Fruit fly (Drosophila melanogaster) whole organism, embryonic: ENCODE measurements around the gene CG18428.

Source experiments
- Adf1 ChIP-seq: fragments of 200-800 bp; sonication (Bioruptor generic); IDR thresholded peaks from 2 replicates; pipeline ENCODE4 v1.3.6; 2022; ENCODE audit warnings: missing biosample characterization, missing genetic modification characterization
- Asciz ChIP-seq: fragments of 200-800 bp; sonication (Bioruptor generic); optimal IDR thresholded peaks from 2 replicates; lab custom pipeline; 2017; ENCODE audit warnings: missing biosample characterization, mild to moderate bottlenecking, missing genetic modification characterization, missing genetic modification reagents
- B-H2 ChIP-seq: fragments of 200-800 bp; sonication (Bioruptor generic); optimal IDR thresholded peaks from 2 replicates; lab custom pipeline; 2018; ENCODE audit warnings: missing biosample characterization, mild to moderate bottlenecking, missing genetic modification characterization
- BtbVII ChIP-seq: fragments of 200-800 bp; sonication (Bioruptor generic); optimal IDR thresholded peaks from 3 replicates; lab custom pipeline; 2017; ENCODE audit warnings: missing biosample characterization, mild to moderate bottlenecking, missing genetic modification characterization
- CG11093 ChIP-seq: fragments of 200-800 bp; sonication (Bioruptor generic); IDR thresholded peaks from 3 replicates; pipeline ENCODE4 v1.3.6; 2022; ENCODE audit warnings: missing biosample characterization, missing genetic modification characterization
- CG11504 ChIP-seq: fragments of 200-800 bp; sonication (Bioruptor generic); optimal IDR thresholded peaks from 3 replicates; lab custom pipeline; 2019; ENCODE audit warnings: missing biosample characterization, mild to moderate bottlenecking, missing genetic modification characterization, moderate library complexity
- CG14965 ChIP-seq: fragments of 200-800 bp; sonication (Bioruptor generic); optimal IDR thresholded peaks from 2 replicates; lab custom pipeline; 2016; ENCODE audit warnings: missing biosample characterization, missing genetic modification characterization, borderline replicate concordance
- CG15479 ChIP-seq: fragments of 200-800 bp; sonication (Bioruptor generic); optimal IDR thresholded peaks from 3 replicates; lab custom pipeline; 2019; ENCODE audit warnings: missing biosample characterization, mild to moderate bottlenecking, missing genetic modification characterization, moderate library complexity
- CG15514 ChIP-seq: fragments of 200-800 bp; sonication (Bioruptor generic); optimal IDR thresholded peaks from 3 replicates; lab custom pipeline; 2017; ENCODE audit warnings: missing biosample characterization, missing genetic modification characterization, mild to moderate bottlenecking, moderate library complexity, missing genetic modification reagents
- CG17612 ChIP-seq: fragments of 200-800 bp; sonication (Bioruptor generic); IDR thresholded peaks from 2 replicates; pipeline ENCODE4 v1.3.6; 2022; ENCODE audit warnings: missing biosample characterization, missing genetic modification characterization
- CG1832 ChIP-seq: fragments of 200-800 bp; sonication (Bioruptor generic); optimal IDR thresholded peaks from 2 replicates; lab custom pipeline; 2017; ENCODE audit warnings: missing biosample characterization, mild to moderate bottlenecking, missing genetic modification characterization, inconsistent platforms
- CG2116 ChIP-seq: fragments of 200-800 bp; sonication (Bioruptor generic); optimal IDR thresholded peaks from 3 replicates; lab custom pipeline; 2018; ENCODE audit warnings: missing biosample characterization, mild to moderate bottlenecking, missing genetic modification characterization
- CG3281 ChIP-seq: fragments of 200-800 bp; sonication (Bioruptor generic); optimal IDR thresholded peaks from 3 replicates; lab custom pipeline; 2017; ENCODE audit warnings: missing biosample characterization, mild to moderate bottlenecking, missing genetic modification characterization
- CG33557 ChIP-seq: fragments of 200-800 bp; sonication (Bioruptor generic); optimal IDR thresholded peaks from 2 replicates; lab custom pipeline; 2019; ENCODE audit warnings: missing biosample characterization, mild to moderate bottlenecking, missing genetic modification characterization, moderate library complexity
- CG3407 ChIP-seq: fragments of 200-800 bp; sonication (Bioruptor generic); optimal IDR thresholded peaks from 2 replicates; lab custom pipeline; 2018; ENCODE audit warnings: missing biosample characterization, mild to moderate bottlenecking, missing genetic modification characterization
- CG5180 ChIP-seq: fragments of 200-800 bp; sonication (Bioruptor generic); optimal IDR thresholded peaks from 3 replicates; lab custom pipeline; 2017; ENCODE audit warnings: missing biosample characterization, missing genetic modification characterization, mild to moderate bottlenecking, moderate library complexity, missing genetic modification reagents
- CG6854 ChIP-seq: fragments of 200-800 bp; sonication (Bioruptor generic); optimal IDR thresholded peaks from 3 replicates; lab custom pipeline; 2017; ENCODE audit warnings: missing biosample characterization, mild to moderate bottlenecking, missing genetic modification characterization
- CG8359 ChIP-seq: fragments of 200-800 bp; sonication (Bioruptor generic); optimal IDR thresholded peaks from 2 replicates; lab custom pipeline; 2017; ENCODE audit warnings: missing biosample characterization, mild to moderate bottlenecking, missing genetic modification characterization, borderline replicate concordance
- CG8478 ChIP-seq: fragments of >200 bp; optimal IDR thresholded peaks from 2 replicates; lab custom pipeline; 2018
- CHES-1-like ChIP-seq: fragments of 200-800 bp; sonication (Bioruptor generic); optimal IDR thresholded peaks from 2 replicates; lab custom pipeline; 2016; ENCODE audit warnings: missing biosample characterization, missing genetic modification characterization
- CTCF ChIP-seq: fragments of 200-800 bp; sonication (Bioruptor generic); optimal IDR thresholded peaks from 2 replicates; lab custom pipeline; 2017; ENCODE audit warnings: missing biosample characterization, mild to moderate bottlenecking, missing genetic modification characterization, moderate library complexity
- CrebB ChIP-seq: fragments of 200-800 bp; sonication (Bioruptor generic); optimal IDR thresholded peaks from 3 replicates; lab custom pipeline; 2018; ENCODE audit warnings: missing biosample characterization, mild to moderate bottlenecking, missing genetic modification characterization
- Dll ChIP-seq: fragments of 200-800 bp; sonication (Bioruptor generic); IDR thresholded peaks from 4 replicates; pipeline ENCODE4 v1.3.6; 2022; ENCODE audit warnings: missing biosample characterization, missing genetic modification characterization; ENCODE audit not compliant: partially characterized antibody
- Dref ChIP-seq: fragments of 200-800 bp; sonication (Bioruptor generic); IDR thresholded peaks from 2 replicates; pipeline ENCODE4 v1.3.6; 2022; ENCODE audit warnings: missing biosample characterization, missing genetic modification characterization
- Elba2 ChIP-seq: fragments of 200-800 bp; sonication (Bioruptor generic); optimal IDR thresholded peaks from 3 replicates; lab custom pipeline; 2016; ENCODE audit warnings: missing biosample characterization, missing genetic modification characterization
- Fer1 ChIP-seq: fragments of 200-800 bp; sonication (Bioruptor generic); optimal IDR thresholded peaks from 2 replicates; lab custom pipeline; 2017; ENCODE audit warnings: missing biosample characterization, mild to moderate bottlenecking, missing genetic modification characterization
- Hmx ChIP-seq: fragments of 200-800 bp; sonication (Bioruptor generic); optimal IDR thresholded peaks from 2 replicates; lab custom pipeline; 2016; ENCODE audit warnings: missing biosample characterization, missing genetic modification characterization
- Opbp ChIP-seq: fragments of 200-800 bp; sonication (Bioruptor generic); IDR thresholded peaks from 3 replicates; pipeline ENCODE4 v1.3.6; 2022; ENCODE audit warnings: missing biosample characterization, missing genetic modification characterization; ENCODE audit not compliant: partially characterized antibody
- Rx ChIP-seq: fragments of 200-800 bp; sonication (Bioruptor generic); IDR thresholded peaks from 2 replicates; pipeline ENCODE4 v1.3.6; 2022; ENCODE audit warnings: missing biosample characterization, missing genetic modification characterization
- Sry-δ ChIP-seq: fragments of 200-800 bp; sonication (Bioruptor generic); optimal IDR thresholded peaks from 2 replicates; lab custom pipeline; 2016; ENCODE audit warnings: missing biosample characterization, missing genetic modification characterization
- Xbp1 ChIP-seq: fragments of 200-800 bp; sonication (Bioruptor generic); optimal IDR thresholded peaks from 3 replicates; lab custom pipeline; 2016; ENCODE audit warnings: missing biosample characterization, mild to moderate bottlenecking, missing genetic modification characterization
- abd-A ChIP-seq: fragments of 200-800 bp; sonication (Bioruptor generic); optimal IDR thresholded peaks from 3 replicates; lab custom pipeline; 2019; ENCODE audit warnings: missing biosample characterization, mild to moderate bottlenecking, missing genetic modification characterization, moderate library complexity
- ash1 ChIP-seq: fragments of 200-800 bp; sonication (Bioruptor generic); optimal IDR thresholded peaks from 2 replicates; lab custom pipeline; 2018; ENCODE audit warnings: missing biosample characterization, mild to moderate bottlenecking, missing genetic modification characterization
- cato ChIP-seq: fragments of 200-800 bp; sonication (Bioruptor generic); optimal IDR thresholded peaks from 2 replicates; lab custom pipeline; 2016; ENCODE audit warnings: missing biosample characterization, missing genetic modification characterization, borderline replicate concordance
- cg ChIP-seq: fragments of 200-800 bp; sonication (Bioruptor generic); optimal IDR thresholded peaks from 3 replicates; lab custom pipeline; 2019; ENCODE audit warnings: missing biosample characterization, mild to moderate bottlenecking, missing genetic modification characterization, moderate library complexity
- chinmo ChIP-seq: fragments of 200-800 bp; sonication (Bioruptor generic); IDR thresholded peaks from 4 replicates; pipeline ENCODE4 v1.3.6; 2022; ENCODE audit warnings: missing biosample characterization, missing genetic modification characterization; ENCODE audit not compliant: partially characterized antibody
- chm ChIP-seq: fragments of 200-800 bp; sonication (Bioruptor generic); IDR thresholded peaks from 2 replicates; pipeline ENCODE4 v1.3.6; 2022; ENCODE audit warnings: missing biosample characterization, missing genetic modification characterization
- dpn ChIP-seq, 2 experiments: fragments of 200-800 bp; sonication (Bioruptor generic); optimal IDR thresholded peaks; 3 replicates each; lab custom pipeline; 2016; ENCODE audit warnings: missing biosample characterization in 2 of 2, missing genetic modification characterization in 2 of 2
- ems ChIP-seq: fragments of 200-800 bp; sonication (Bioruptor generic); optimal IDR thresholded peaks from 3 replicates; lab custom pipeline; 2016; ENCODE audit warnings: missing biosample characterization, missing genetic modification characterization
- ham ChIP-seq: fragments of 200-800 bp; sonication (Bioruptor generic); IDR thresholded peaks from 2 replicates; pipeline ENCODE4 v1.3.6; 2022; ENCODE audit warnings: missing biosample characterization, missing genetic modification characterization
- insv ChIP-seq, 2 experiments: fragments of 200-800 bp; sonication (Bioruptor generic); optimal IDR thresholded peaks; 3 replicates each; lab custom pipeline; 2016 to 2018; ENCODE audit warnings: missing biosample characterization in 2 of 2, missing genetic modification characterization in 2 of 2
- maf-S ChIP-seq: fragments of 200-800 bp; sonication (Bioruptor generic); optimal IDR thresholded peaks from 2 replicates; lab custom pipeline; 2016; ENCODE audit warnings: missing biosample characterization, missing genetic modification characterization
- mirr ChIP-seq: fragments of 200-800 bp; sonication (Bioruptor generic); optimal IDR thresholded peaks from 3 replicates; lab custom pipeline; 2018; ENCODE audit warnings: missing biosample characterization, mild to moderate bottlenecking, missing genetic modification characterization
- onecut ChIP-seq: fragments of 200-800 bp; sonication (Bioruptor generic); IDR thresholded peaks from 2 replicates; pipeline ENCODE4 v1.3.6; 2022; ENCODE audit warnings: missing biosample characterization, missing genetic modification characterization
- pnt ChIP-seq: fragments of 200-800 bp; sonication (Bioruptor generic); optimal IDR thresholded peaks from 3 replicates; lab custom pipeline; 2016; ENCODE audit warnings: missing biosample characterization, missing genetic modification characterization
- psq ChIP-seq: fragments of 200-800 bp; sonication (Bioruptor generic); optimal IDR thresholded peaks from 2 replicates; lab custom pipeline; 2017; ENCODE audit warnings: missing biosample characterization, missing genetic modification characterization
- sisA ChIP-seq: fragments of 200-800 bp; sonication (Bioruptor generic); IDR thresholded peaks from 2 replicates; pipeline ENCODE4 v1.3.6; 2022; ENCODE audit warnings: missing biosample characterization, missing genetic modification characterization
- stc ChIP-seq: fragments of 200-800 bp; sonication (Bioruptor generic); IDR thresholded peaks from 2 replicates; pipeline ENCODE4 v1.3.6; 2022; ENCODE audit warnings: missing biosample characterization, missing genetic modification characterization
- tup ChIP-seq: fragments of 200-800 bp; sonication (Bioruptor generic); optimal IDR thresholded peaks from 2 replicates; lab custom pipeline; 2016; ENCODE audit warnings: missing biosample characterization, mild to moderate bottlenecking, missing genetic modification characterization, moderate library complexity

Gene CG18428

dm6 chr3R:24151924-24152809 is 43.0 kb downstream of the CG18428 start, which contains the start of the genes p38a and CG6178 (continued):
- TF ChIP-seq pnt (GFP tag; lab: Kevin White, UChicago), result peak; percentile 53
- peak; percentile 97 for TF ChIP-seq Fer1 (GFP tag; lab: Kevin White, UChicago)
- no peak for TF ChIP-seq CG1832 (GFP tag; lab: Kevin White, UChicago)
- TF ChIP-seq Sry-δ (GFP tag; lab: Kevin White, UChicago), result peak; percentile 46
- TF ChIP-seq cg (GFP tag; lab: Kevin White, UChicago), result no peak
- TF ChIP-seq CG8359 (GFP tag; lab: Kevin White, UChicago), result peak; percentile 87
- TF ChIP-seq CG8478 (lab: Kevin White, UChicago), result no peak
- TF ChIP-seq psq (GFP tag; lab: Kevin White, UChicago), result peak; percentile 90
- peak; percentile 99 for TF ChIP-seq CG3281
- peak; percentile 96 for TF ChIP-seq B-H2 (GFP tag; lab: Kevin White, UChicago)
- TF ChIP-seq stc, result peak; percentile 97
- TF ChIP-seq CG11093, result peak; percentile 94
- peak; percentile 90 for TF ChIP-seq CG3407 (GFP tag; lab: Kevin White, UChicago)
- no peak for TF ChIP-seq abd-A (tag; lab: Kevin White, UChicago)
- TF ChIP-seq Opbp (GFP tag; lab: Robert Waterston, UW), result no peak
- TF ChIP-seq Dll (GFP tag; lab: Robert Waterston, UW), result no peak
- peak; percentile 84 for TF ChIP-seq CG33557 (GFP tag; lab: Kevin White, UChicago)
- TF ChIP-seq sisA (GFP tag; lab: Robert Waterston, UW), result peak; percentile 97
- TF ChIP-seq ems (GFP tag; lab: Kevin White, UChicago), result peak; percentile 36
- TF ChIP-seq CG15514 (GFP tag; lab: Kevin White, UChicago), result peak; percentile 89
- TF ChIP-seq CG2116, result peak; percentile 79
- TF ChIP-seq CG11504 (tag; lab: Kevin White, UChicago), result peak; percentile 98
- no peak for TF ChIP-seq tup (GFP tag; lab: Kevin White, UChicago)
- TF ChIP-seq chinmo (GFP tag; lab: Robert Waterston, UW), result peak; percentile 89; the same call in 3 of the 4 replicates
- TF ChIP-seq cato (GFP tag; lab: Kevin White, UChicago), result peak; percentile 84
- TF ChIP-seq Xbp1 (GFP tag; lab: Kevin White, UChicago), result peak; percentile 96
- peak; percentile 88 for TF ChIP-seq Rx
- peak; percentile 15 for TF ChIP-seq CHES-1-like (GFP tag; lab: Kevin White, UChicago)
- TF ChIP-seq ham (GFP tag; lab: Robert Waterston, UW), result peak; percentile 90
- TF ChIP-seq onecut, result peak; percentile 81
- TF ChIP-seq Hmx (GFP tag; lab: Kevin White, UChicago), result no peak
- peak; percentile 48 for TF ChIP-seq CTCF
- peak; percentile 39 for TF ChIP-seq CG15479 (GFP tag; lab: Kevin White, UChicago)
- TF ChIP-seq ash1, result peak; percentile 48
- peak; percentile 96 for TF ChIP-seq BtbVII (GFP tag; lab: Kevin White, UChicago)
- peak; percentile 82 for TF ChIP-seq CrebB (tag; lab: Kevin White, UChicago)
- peak; percentile 81 for TF ChIP-seq Adf1
- peak; percentile 96 for TF ChIP-seq CG6854 (GFP tag; lab: Kevin White, UChicago)
- peak; percentile 63 for TF ChIP-seq Dref
- peak; percentile 84 for TF ChIP-seq mirr (GFP tag; lab: Kevin White, UChicago)
- TF ChIP-seq CG14965 (GFP tag; lab: Kevin White, UChicago), result no peak
- peak; percentile 91 for TF ChIP-seq CG17612 (GFP tag; lab: Robert Waterston, UW)
- TF ChIP-seq maf-S, result peak; percentile 1
- peak; percentile 84 for TF ChIP-seq CG5180 (GFP tag; lab: Kevin White, UChicago)
- TF ChIP-seq dpn (GFP tag; optimal IDR thresholded peaks at IDR 0.05; lab: Kevin White, UChicago), result peak; percentile 51 to 94
- peak; percentile 97 for TF ChIP-seq Asciz (GFP tag; lab: Kevin White, UChicago)
- peak in 1 of 2 experiments; percentile 72 for TF ChIP-seq insv (GFP tag; optimal IDR thresholded peaks at IDR 0.05; lab: Kevin White, UChicago)
- peak; percentile 65; the same call in 1 of the 2 replicates for TF ChIP-seq chm (GFP tag; lab: Robert Waterston, UW)
- peak; percentile 89 for TF ChIP-seq Elba2
